Worm (Caenorhabditis elegans) whole organism, L2 larva: Measurements from ENCODE around the gene gst-32.

Source experiments
- F13H6.1 ChIP-seq: sonication (generic microtip); optimal IDR thresholded peaks from 2 replicates; lab custom pipeline; 2016; ENCODE audit warnings: missing genetic modification characterization, missing compliant biosample characterization
- aly-2 ChIP-seq: fragments of 150-350 bp; optimal IDR thresholded peaks from 2 replicates; lab custom pipeline; 2014; ENCODE audit warnings: missing biosample characterization, missing genetic modification characterization
- blmp-1 ChIP-seq: sonication (generic microtip); optimal IDR thresholded peaks from 2 replicates; lab custom pipeline; 2017; ENCODE audit warnings: missing genetic modification characterization, mild to moderate bottlenecking, missing compliant biosample characterization, antibody characterized with exemption, moderate library complexity; ENCODE audit not compliant: insufficient read depth
- ceh-82 ChIP-seq: fragments of 150-350 bp; optimal IDR thresholded peaks from 2 replicates; lab custom pipeline; 2014; ENCODE audit warnings: missing biosample characterization, missing genetic modification characterization
- egl-27 ChIP-seq: sonication (generic microtip); optimal IDR thresholded peaks from 3 replicates; lab custom pipeline; 2017; ENCODE audit warnings: missing biosample characterization, missing genetic modification reagents, missing genetic modification characterization
- elt-1 ChIP-seq: fragments of 150-350 bp; optimal IDR thresholded peaks from 2 replicates; lab custom pipeline; 2014; ENCODE audit warnings: missing biosample characterization, missing genetic modification characterization
- lin-11 ChIP-seq: fragments of 150-350 bp; sonication (generic microtip); optimal IDR thresholded peaks from 2 replicates; lab custom pipeline; 2014; ENCODE audit warnings: missing biosample characterization, missing genetic modification characterization, inconsistent platforms, mixed read lengths
- lin-13 ChIP-seq: fragments of 150-350 bp; optimal IDR thresholded peaks from 2 replicates; lab custom pipeline; 2014; ENCODE audit warnings: missing biosample characterization, missing genetic modification reagents, missing genetic modification characterization
- mab-5 ChIP-seq: fragments of 150-350 bp; optimal IDR thresholded peaks from 2 replicates; lab custom pipeline; 2014; ENCODE audit warnings: missing biosample characterization, missing genetic modification characterization
- mbf-1 ChIP-seq: sonication (generic microtip); optimal IDR thresholded peaks from 2 replicates; lab custom pipeline; 2017; ENCODE audit warnings: missing biosample characterization, missing genetic modification characterization
- nhr-21 ChIP-seq: fragments of 150-350 bp; optimal IDR thresholded peaks from 2 replicates; lab custom pipeline; 2014; ENCODE audit warnings: missing biosample characterization, missing genetic modification characterization
- nhr-237 ChIP-seq: fragments of 150-350 bp; optimal IDR thresholded peaks from 2 replicates; lab custom pipeline; 2014; ENCODE audit warnings: missing biosample characterization, missing genetic modification characterization
- nhr-25 ChIP-seq: fragments of 150-350 bp; sonication (generic microtip); optimal IDR thresholded peaks from 3 replicates; lab custom pipeline; 2014; ENCODE audit warnings: missing biosample characterization, missing genetic modification characterization
- nhr-6 ChIP-seq: fragments of 150-350 bp; optimal IDR thresholded peaks from 2 replicates; lab custom pipeline; 2014; ENCODE audit warnings: missing biosample characterization, missing genetic modification characterization
- peb-1 ChIP-seq: fragments of 150-350 bp; optimal IDR thresholded peaks from 2 replicates; lab custom pipeline; 2014; ENCODE audit warnings: missing biosample characterization, missing genetic modification characterization
- snpc-4 ChIP-seq: fragments of 150-350 bp; optimal IDR thresholded peaks from 2 replicates; lab custom pipeline; 2014; ENCODE audit warnings: missing biosample characterization, missing genetic modification characterization
- unc-39 ChIP-seq: fragments of 150-350 bp; optimal IDR thresholded peaks from 2 replicates; lab custom pipeline; 2014; ENCODE audit warnings: missing biosample characterization, missing genetic modification characterization
- unc-62 ChIP-seq: fragments of 150-350 bp; optimal IDR thresholded peaks from 2 replicates; lab custom pipeline; 2014; ENCODE audit warnings: missing biosample characterization, missing genetic modification reagents, missing genetic modification characterization

The gst-32 gene

ce11 chrII:15130512-15130911 is 47.9 kb downstream of the gst-32 start, which contains the start of gene Y53F4B.62:
TSS of gene Y53F4B.62 (minus strand) at chrII:15130612.
- TF ChIP-seq nhr-6 (tag; lab: Kevin White, UChicago) (no peak), blmp-1 (no peak), mbf-1 (tag; lab: Kevin White, UChicago) (no peak), ceh-82 (tag; lab: Kevin White, UChicago) (no peak), nhr-21 (tag; lab: Kevin White, UChicago) (no peak), nhr-25 (no peak), peb-1 (tag; lab: Kevin White, UChicago) (no peak), aly-2 (tag; lab: Kevin White, UChicago) (no peak), unc-39 (no peak), unc-62 (GFP tag; lab: Kevin White, UChicago) (no peak), mab-5 (tag; lab: Kevin White, UChicago) (no peak), snpc-4 (tag; lab: Kevin White, UChicago) (no peak), lin-13 (GFP tag; lab: Kevin White, UChicago) (no peak), lin-11 (tag; lab: Kevin White, UChicago) (no peak), nhr-237 (no peak), F13H6.1 (no peak), egl-27 (tag; lab: Kevin White, UChicago) (no peak), elt-1 (no peak)
